Worm (Caenorhabditis elegans) whole organism, L3 larva: ENCODE results near the gene F32D8.1.

Experiments used
- ama-1 ChIP-seq: fragments of 150-350 bp; optimal IDR thresholded peaks from 2 replicates; lab custom pipeline; 2018
- ceh-9 ChIP-seq: sonication (generic microtip); optimal IDR thresholded peaks from 2 replicates; lab custom pipeline; 2018; ENCODE audit warnings: missing biosample characterization, missing genetic modification characterization
- lin-39 ChIP-seq: fragments of 150-350 bp; optimal IDR thresholded peaks from 2 replicates; lab custom pipeline; 2018; ENCODE audit warnings: missing biosample characterization, missing genetic modification reagents, missing genetic modification characterization
- nhr-28 ChIP-seq: fragments of 150-350 bp; optimal IDR thresholded peaks from 2 replicates; lab custom pipeline; 2014; ENCODE audit warnings: missing biosample characterization, missing genetic modification characterization
- nhr-77 ChIP-seq: fragments of 150-350 bp; optimal IDR thresholded peaks from 2 replicates; lab custom pipeline; 2014; ENCODE audit warnings: missing biosample characterization, missing genetic modification characterization

DNA sequence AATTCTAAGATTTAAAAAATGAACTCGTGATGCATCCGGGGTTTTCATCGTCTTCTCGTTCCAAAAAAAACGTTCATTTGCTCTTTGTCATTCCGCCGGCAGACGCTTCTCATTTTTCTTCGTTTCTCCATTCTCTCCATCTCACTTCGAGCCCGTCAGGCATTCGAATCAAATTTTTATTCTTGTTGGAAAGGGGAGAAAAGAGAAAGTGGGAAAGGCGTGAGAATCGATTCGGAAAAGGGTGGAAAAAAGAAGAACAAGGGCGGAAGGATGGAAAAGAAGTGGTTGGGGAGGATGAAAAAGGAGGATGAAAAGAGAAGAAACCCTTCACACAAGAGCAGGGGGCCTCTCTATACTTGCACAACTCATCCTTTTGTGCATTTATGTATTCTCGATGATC, 24.2 kb downstream of the F32D8.1 start:
- TF ChIP-seq nhr-28 (no peak), nhr-77 (tag; lab: Kevin White, UChicago) (no peak), lin-39 (tag; lab: Kevin White, UChicago) (peak; percentile 52), ceh-9 (tag; lab: Kevin White, UChicago) (no peak), ama-1 (lab: Kevin White, UChicago) (no peak)
